Fruit fly (Drosophila melanogaster): ENCODE results near the gene Cipc.

- TF ChIP-seq usp (GFP tag; optimal IDR thresholded peaks at IDR 0.05), result no peak
- TF ChIP-seq jim (GFP tag; optimal IDR thresholded peaks at IDR 0.05), result no peak
- TF ChIP-seq h (GFP tag; optimal IDR thresholded peaks at IDR 0.05), result no peak
- TF ChIP-seq fru (GFP tag; optimal IDR thresholded peaks at IDR 0.05), result no peak
- TF ChIP-seq Sp1 (GFP tag; optimal IDR thresholded peaks at IDR 0.05), result no peak
- peak; percentile 38 for TF ChIP-seq Myc (optimal IDR thresholded peaks at IDR 0.05)
- TF ChIP-seq Hr83 (GFP tag; optimal IDR thresholded peaks at IDR 0.05; ENCODE audit: poor library complexity, severe bottlenecking), result no peak
- TF ChIP-seq woc (GFP tag; optimal IDR thresholded peaks at IDR 0.05), result no peak
- no peak for TF ChIP-seq tai (GFP tag; optimal IDR thresholded peaks at IDR 0.05)
- no peak for TF ChIP-seq pan (optimal IDR thresholded peaks at IDR 0.05)
- no peak for TF ChIP-seq GATAd (GFP tag; optimal IDR thresholded peaks at IDR 0.05)
- TF ChIP-seq Jra (GFP tag; optimal IDR thresholded peaks at IDR 0.05), result no peak
- no peak for TF ChIP-seq CrebA (GFP tag; optimal IDR thresholded peaks at IDR 0.05; ENCODE audit: borderline replicate concordance)
Measured at dm6 chr3R:26129680-26130079, 23.0 kb downstream of the Cipc start.

Data from whole organism, wandering third instar larva.